Fruit fly (Drosophila melanogaster) whole organism, embryonic: ENCODE data around the gene DppIII.

Source experiments
- Bdp1 ChIP-seq: fragments of 200-800 bp; sonication (Bioruptor generic); optimal IDR thresholded peaks from 3 replicates; lab custom pipeline; 2016; ENCODE audit warnings: missing biosample characterization, missing genetic modification characterization
- Blimp-1 ChIP-seq: fragments of 200-800 bp; sonication (Bioruptor generic); optimal IDR thresholded peaks from 3 replicates; lab custom pipeline; 2018; ENCODE audit warnings: missing biosample characterization, missing genetic modification characterization, mild to moderate bottlenecking, moderate library complexity, missing genetic modification reagents
- Bteb2 ChIP-seq: fragments of 200-800 bp; sonication (Bioruptor generic); optimal IDR thresholded peaks from 2 replicates; lab custom pipeline; 2016; ENCODE audit warnings: missing biosample characterization, missing genetic modification characterization
- C15 ChIP-seq: fragments of 200-800 bp; sonication (Bioruptor generic); IDR thresholded peaks from 3 replicates; pipeline ENCODE4 v1.3.6; 2022; ENCODE audit warnings: missing biosample characterization, missing genetic modification characterization
- CG10267 ChIP-seq: fragments of 200-800 bp; sonication (Bioruptor generic); optimal IDR thresholded peaks from 2 replicates; lab custom pipeline; 2018; ENCODE audit warnings: missing biosample characterization, mild to moderate bottlenecking, missing genetic modification characterization, moderate library complexity
- CG10959 ChIP-seq: fragments of 200-800 bp; sonication (Bioruptor generic); IDR thresholded peaks from 2 replicates; pipeline ENCODE4 v1.3.6; 2022; ENCODE audit warnings: missing biosample characterization, missing genetic modification characterization
- CG10979 ChIP-seq: fragments of 200-800 bp; sonication (Bioruptor generic); optimal IDR thresholded peaks from 2 replicates; lab custom pipeline; 2018; ENCODE audit warnings: missing biosample characterization, mild to moderate bottlenecking, missing genetic modification characterization, moderate library complexity
- CG11093 ChIP-seq: fragments of 200-800 bp; sonication (Bioruptor generic); IDR thresholded peaks from 3 replicates; pipeline ENCODE4 v1.3.6; 2022; ENCODE audit warnings: missing biosample characterization, missing genetic modification characterization
- CG11398 ChIP-seq: fragments of 200-800 bp; sonication (Bioruptor generic); optimal IDR thresholded peaks from 2 replicates; lab custom pipeline; 2016; ENCODE audit warnings: missing biosample characterization, missing genetic modification characterization
- CG11504 ChIP-seq: fragments of 200-800 bp; sonication (Bioruptor generic); optimal IDR thresholded peaks from 3 replicates; lab custom pipeline; 2019; ENCODE audit warnings: missing biosample characterization, mild to moderate bottlenecking, missing genetic modification characterization, moderate library complexity
- CG11696 ChIP-seq: fragments of 200-800 bp; sonication (Bioruptor generic); IDR thresholded peaks from 2 replicates; pipeline ENCODE4 v1.3.6; 2022; ENCODE audit warnings: missing biosample characterization, missing genetic modification characterization
- CG12659 ChIP-seq: fragments of 200-800 bp; sonication (Bioruptor generic); optimal IDR thresholded peaks from 3 replicates; lab custom pipeline; 2017; ENCODE audit warnings: mild to moderate bottlenecking, missing biosample characterization, missing genetic modification reagents, missing genetic modification characterization
- CG12942 ChIP-seq: fragments of 200-800 bp; sonication (Bioruptor generic); optimal IDR thresholded peaks from 3 replicates; lab custom pipeline; 2016; ENCODE audit warnings: missing biosample characterization, missing genetic modification characterization
- CG15269 ChIP-seq: fragments of 200-800 bp; sonication (Bioruptor generic); optimal IDR thresholded peaks from 2 replicates; lab custom pipeline; 2018; ENCODE audit warnings: missing biosample characterization, mild to moderate bottlenecking, missing genetic modification characterization, moderate library complexity
- CG16815 ChIP-seq: fragments of 200-800 bp; sonication (Bioruptor generic); optimal IDR thresholded peaks from 3 replicates; lab custom pipeline; 2017; ENCODE audit warnings: missing biosample characterization, mild to moderate bottlenecking, missing genetic modification characterization
- CG1832 ChIP-seq: fragments of 200-800 bp; sonication (Bioruptor generic); optimal IDR thresholded peaks from 2 replicates; lab custom pipeline; 2017; ENCODE audit warnings: missing biosample characterization, mild to moderate bottlenecking, missing genetic modification characterization, inconsistent platforms
- CG42726 ChIP-seq: fragments of 200-800 bp; sonication (Bioruptor generic); IDR thresholded peaks from 2 replicates; pipeline ENCODE4 v1.3.6; 2022; ENCODE audit warnings: missing biosample characterization, missing genetic modification characterization; ENCODE audit not compliant: partially characterized antibody
- CG4617 ChIP-seq: fragments of 200-800 bp; sonication (Bioruptor generic); optimal IDR thresholded peaks from 3 replicates; lab custom pipeline; 2016; ENCODE audit warnings: missing biosample characterization, missing genetic modification characterization, borderline replicate concordance
- CG6254 ChIP-seq: fragments of 200-800 bp; sonication (Bioruptor generic); optimal IDR thresholded peaks from 3 replicates; lab custom pipeline; 2017; ENCODE audit warnings: mild to moderate bottlenecking, missing biosample characterization, missing genetic modification reagents, missing genetic modification characterization
- CG6654 ChIP-seq: fragments of 200-800 bp; sonication (Bioruptor generic); optimal IDR thresholded peaks from 2 replicates; lab custom pipeline; 2017; ENCODE audit warnings: missing biosample characterization, mild to moderate bottlenecking, missing genetic modification characterization
- CG7357 ChIP-seq: fragments of 200-800 bp; sonication (Bioruptor generic); IDR thresholded peaks from 3 replicates; pipeline ENCODE4 v1.3.6; 2022; ENCODE audit warnings: missing biosample characterization, missing genetic modification characterization
- CG8359 ChIP-seq: fragments of 200-800 bp; sonication (Bioruptor generic); optimal IDR thresholded peaks from 2 replicates; lab custom pipeline; 2017; ENCODE audit warnings: missing biosample characterization, mild to moderate bottlenecking, missing genetic modification characterization, borderline replicate concordance
- CG8478 ChIP-seq: fragments of >200 bp; optimal IDR thresholded peaks from 2 replicates; lab custom pipeline; 2018
- Drgx ChIP-seq: fragments of 200-800 bp; sonication (Bioruptor generic); IDR thresholded peaks from 2 replicates; pipeline ENCODE4 v1.3.6; 2022; ENCODE audit warnings: missing biosample characterization, missing genetic modification characterization
- Fer1 ChIP-seq: fragments of 200-800 bp; sonication (Bioruptor generic); optimal IDR thresholded peaks from 2 replicates; lab custom pipeline; 2017; ENCODE audit warnings: missing biosample characterization, mild to moderate bottlenecking, missing genetic modification characterization
- Gsc ChIP-seq: fragments of 200-800 bp; sonication (Bioruptor generic); IDR thresholded peaks from 2 replicates; pipeline ENCODE4 v1.3.6; 2022; ENCODE audit warnings: missing biosample characterization, missing genetic modification characterization
- Gug ChIP-seq: fragments of 200-800 bp; sonication (Bioruptor generic); IDR thresholded peaks from 4 replicates; pipeline ENCODE4 v1.3.6; 2022; ENCODE audit warnings: missing biosample characterization, missing genetic modification characterization
- Hr78 ChIP-seq, 2 experiments: fragments of 200-800 bp in 1 of 2; fragments of >200 bp in 1 of 2; sonication (Bioruptor generic) in 1 of 2; optimal IDR thresholded peaks; 2 replicates each; lab custom pipeline; 2017 to 2019; ENCODE audit warnings: missing biosample characterization in 2 of 2, missing genetic modification characterization in 2 of 2, mild to moderate bottlenecking in 1 of 2, moderate library complexity in 1 of 2
- Myb ChIP-seq: fragments of 200-800 bp; sonication (Bioruptor generic); optimal IDR thresholded peaks from 2 replicates; lab custom pipeline; 2016; ENCODE audit warnings: missing biosample characterization, missing genetic modification characterization
- Opbp ChIP-seq: fragments of 200-800 bp; sonication (Bioruptor generic); IDR thresholded peaks from 3 replicates; pipeline ENCODE4 v1.3.6; 2022; ENCODE audit warnings: missing biosample characterization, missing genetic modification characterization; ENCODE audit not compliant: partially characterized antibody
- Optix ChIP-seq: fragments of 200-800 bp; sonication (Bioruptor generic); IDR thresholded peaks from 3 replicates; pipeline ENCODE4 v1.3.6; 2022; ENCODE audit warnings: missing biosample characterization, missing genetic modification characterization
- Rfx ChIP-seq: fragments of 200-800 bp; sonication (Bioruptor generic); IDR thresholded peaks from 2 replicates; pipeline ENCODE4 v1.3.6; 2022; ENCODE audit warnings: missing biosample characterization, missing genetic modification characterization
- Spps ChIP-seq: fragments of 200-800 bp; sonication (Bioruptor generic); optimal IDR thresholded peaks from 2 replicates; lab custom pipeline; 2018; ENCODE audit warnings: missing biosample characterization, mild to moderate bottlenecking, missing genetic modification characterization
- Taf1 ChIP-seq: fragments of 200-800 bp; sonication (Bioruptor generic); IDR thresholded peaks from 2 replicates; pipeline ENCODE4 v1.3.6; 2022; ENCODE audit warnings: missing biosample characterization, missing genetic modification characterization
- Tbp ChIP-seq: fragments of >200 bp; optimal IDR thresholded peaks from 2 replicates; lab custom pipeline; 2018; ENCODE audit warnings: missing biosample characterization, missing genetic modification characterization
- Trl ChIP-seq, 3 experiments: fragments of >200 bp in 2 of 3; fragments of 200-800 bp in 1 of 3; sonication (Bioruptor generic) in 1 of 3; optimal IDR thresholded peaks; 2 replicates in 1 of 3; 3 replicates in 2 of 3; lab custom pipeline; 2016 to 2017; ENCODE audit warnings: missing biosample characterization in 1 of 3, missing genetic modification characterization in 1 of 3
- ac ChIP-seq: fragments of 200-800 bp; sonication (Bioruptor generic); optimal IDR thresholded peaks from 3 replicates; lab custom pipeline; 2017; ENCODE audit warnings: missing biosample characterization, mild to moderate bottlenecking, missing genetic modification characterization
- ara ChIP-seq: fragments of 200-800 bp; sonication (Bioruptor generic); IDR thresholded peaks from 2 replicates; pipeline ENCODE4 v1.3.6; 2022; ENCODE audit warnings: missing biosample characterization, missing genetic modification characterization
- bcd ChIP-seq: fragments of 200-800 bp; sonication (Bioruptor generic); optimal IDR thresholded peaks from 2 replicates; lab custom pipeline; 2017; ENCODE audit warnings: missing biosample characterization, mild to moderate bottlenecking, missing genetic modification characterization
- fd64A ChIP-seq: fragments of 200-800 bp; sonication (Bioruptor generic); optimal IDR thresholded peaks from 3 replicates; lab custom pipeline; 2018; ENCODE audit warnings: missing biosample characterization, mild to moderate bottlenecking, missing genetic modification characterization
- gsb ChIP-seq: fragments of 200-800 bp; sonication (Bioruptor generic); IDR thresholded peaks from 2 replicates; pipeline ENCODE4 v1.3.6; 2022; ENCODE audit warnings: missing biosample characterization, missing genetic modification characterization
- ind ChIP-seq: fragments of 200-800 bp; sonication (Bioruptor generic); optimal IDR thresholded peaks from 3 replicates; lab custom pipeline; 2016; ENCODE audit warnings: missing biosample characterization, missing genetic modification characterization
- ken ChIP-seq: fragments of 200-800 bp; sonication (Bioruptor generic); IDR thresholded peaks from 3 replicates; pipeline ENCODE4 v1.3.6; 2022; ENCODE audit warnings: missing biosample characterization, missing genetic modification characterization
- pan ChIP-seq, 4 experiments: fragments of >200 bp in 3 of 4; fragments of 200-800 bp in 1 of 4; sonication (Bioruptor generic) in 1 of 4; optimal IDR thresholded peaks in 3 of 4; IDR thresholded peaks in 1 of 4; 2 replicates each; pipeline versions ENCODE4 v1.3.6 to Lab custom; 2017 to 2022; ENCODE audit warnings: missing biosample characterization in 2 of 4, missing genetic modification characterization in 2 of 4, mixed read lengths in 1 of 4
- pros ChIP-seq: fragments of 200-800 bp; sonication (Bioruptor generic); optimal IDR thresholded peaks from 3 replicates; lab custom pipeline; 2019; ENCODE audit warnings: missing biosample characterization, mild to moderate bottlenecking, missing genetic modification characterization, moderate library complexity
- psq ChIP-seq: fragments of 200-800 bp; sonication (Bioruptor generic); optimal IDR thresholded peaks from 2 replicates; lab custom pipeline; 2017; ENCODE audit warnings: missing biosample characterization, missing genetic modification characterization
- sc ChIP-seq, 3 experiments: fragments of >200 bp in 2 of 3; fragments of 200-800 bp in 1 of 3; sonication (Bioruptor generic) in 1 of 3; optimal IDR thresholded peaks; 2 replicates in 2 of 3; 3 replicates in 1 of 3; lab custom pipeline; 2017; ENCODE audit warnings: mild to moderate bottlenecking in 1 of 3, missing biosample characterization in 1 of 3, missing genetic modification characterization in 1 of 3, missing genetic modification reagents in 1 of 3
- seq ChIP-seq: fragments of 200-800 bp; sonication (Bioruptor generic); IDR thresholded peaks from 2 replicates; pipeline ENCODE4 v1.3.6; 2022; ENCODE audit warnings: missing biosample characterization, missing genetic modification characterization
- sisA ChIP-seq: fragments of 200-800 bp; sonication (Bioruptor generic); IDR thresholded peaks from 2 replicates; pipeline ENCODE4 v1.3.6; 2022; ENCODE audit warnings: missing biosample characterization, missing genetic modification characterization

DppIII gene

dm6 chr3R:8362259-8362876, 18.2 kb downstream of the DppIII start, which contains the start of the genes Veneno and CG7963 (continued):
- no peak for TF ChIP-seq Gug (GFP tag; lab: Robert Waterston, UW)
- TF ChIP-seq ara (GFP tag; lab: Robert Waterston, UW), result no peak
- TF ChIP-seq C15, result no peak
- TF ChIP-seq CG6254 (GFP tag; lab: Kevin White, UChicago), result no peak
- TF ChIP-seq CG4617 (GFP tag; lab: Kevin White, UChicago), result peak; percentile 65
- TF ChIP-seq Taf1, result no peak
- no peak for TF ChIP-seq sc (optimal IDR thresholded peaks at IDR 0.05; lab: Kevin White, UChicago)
- TF ChIP-seq sc (GFP tag; optimal IDR thresholded peaks at IDR 0.05; lab: Kevin White, UChicago), result no peak
- TF ChIP-seq Bdp1 (GFP tag; lab: Kevin White, UChicago), result no peak
- peak; percentile 94 for TF ChIP-seq CG7357 (GFP tag; lab: Robert Waterston, UW)
- no peak for TF ChIP-seq CG11696 (GFP tag; lab: Robert Waterston, UW)
- TF ChIP-seq pros, result no peak
- TF ChIP-seq CG1832 (GFP tag; lab: Kevin White, UChicago), result no peak
- peak; percentile 57 for TF ChIP-seq CG10267 (tag; lab: Kevin White, UChicago)
- TF ChIP-seq CG11504 (tag; lab: Kevin White, UChicago), result peak; percentile 64
- no peak for TF ChIP-seq Hr78 (GFP tag; optimal IDR thresholded peaks at IDR 0.05; lab: Kevin White, UChicago)
- no peak for TF ChIP-seq CG6654 (GFP tag; lab: Kevin White, UChicago)
- TF ChIP-seq Myb (GFP tag; lab: Kevin White, UChicago), result peak; percentile 57
- TF ChIP-seq CG8359, result no peak
- no peak for TF ChIP-seq sisA
- no peak for TF ChIP-seq Fer1
- no peak for TF ChIP-seq seq
- no peak for TF ChIP-seq Spps (tag; lab: Kevin White, UChicago)
- TF ChIP-seq bcd (GFP tag; lab: Kevin White, UChicago), result peak; percentile 16
- TF ChIP-seq ind, result no peak
- TF ChIP-seq CG16815, result no peak
- no peak for TF ChIP-seq Opbp (GFP tag; lab: Robert Waterston, UW)
- no peak for TF ChIP-seq pan (optimal IDR thresholded peaks at IDR 0.05; lab: Kevin White, UChicago)
- peak in 1 of 2 experiments; percentile 15 for TF ChIP-seq pan (GFP tag; optimal IDR thresholded peaks at IDR 0.05 in 1 of 2, IDR thresholded peaks at IDR 0.05 in 1 of 2)
- TF ChIP-seq ken (GFP tag; lab: Robert Waterston, UW), result no peak
- TF ChIP-seq fd64A (GFP tag; lab: Kevin White, UChicago), result no peak
- TF ChIP-seq CG10959 (GFP tag; lab: Robert Waterston, UW), result no peak
- peak; percentile 28 for TF ChIP-seq CG10979 (tag; lab: Kevin White, UChicago)
- no peak for TF ChIP-seq Blimp-1 (GFP tag; lab: Kevin White, UChicago)
- no peak for TF ChIP-seq psq (GFP tag; lab: Kevin White, UChicago)
- no peak for TF ChIP-seq CG15269 (tag; lab: Kevin White, UChicago)
- no peak for TF ChIP-seq gsb
- no peak for TF ChIP-seq CG8478 (lab: Kevin White, UChicago)
- TF ChIP-seq Gsc (GFP tag; lab: Robert Waterston, UW), result no peak
- TF ChIP-seq Drgx, result no peak
- no peak for TF ChIP-seq ac (GFP tag; lab: Kevin White, UChicago)
- no peak for TF ChIP-seq Tbp (GFP tag; lab: Kevin White, UChicago)
- no peak for TF ChIP-seq Trl (optimal IDR thresholded peaks at IDR 0.05; lab: Kevin White, UChicago)
- TF ChIP-seq Trl (GFP tag; optimal IDR thresholded peaks at IDR 0.05; lab: Kevin White, UChicago), result no peak
- no peak for TF ChIP-seq Optix (GFP tag; lab: Robert Waterston, UW)
- TF ChIP-seq CG11398, result no peak
- TF ChIP-seq CG12942, result no peak
- TF ChIP-seq CG42726 (GFP tag; lab: Robert Waterston, UW), result 0 out of 2 replicates have a peak, but pooled peaks have one; percentile 25
- TF ChIP-seq Rfx, result peak; percentile 47
- no peak for TF ChIP-seq Bteb2 (GFP tag; lab: Kevin White, UChicago)
- TF ChIP-seq CG12659, result peak; percentile 47
- TF ChIP-seq CG11093 (GFP tag; lab: Robert Waterston, UW), result no peak
